Fruit fly (Drosophila melanogaster) whole organism: ENCODE data around the gene CG34028.

Source experiments
- CG8478 ChIP-seq: fragments of >200 bp; optimal IDR thresholded peaks from 2 replicates; lab custom pipeline; 2018; ENCODE audit warnings: inconsistent platforms
- EcR ChIP-seq, 2 experiments: fragments of >200 bp; optimal IDR thresholded peaks; 2 replicates each; lab custom pipeline; 2017; ENCODE audit warnings: missing biosample characterization in 2 of 2, missing genetic modification characterization in 2 of 2, missing genetic modification reagents in 2 of 2
- psq ChIP-seq: fragments of >200 bp; optimal IDR thresholded peaks from 2 replicates; lab custom pipeline; 2017

DNA sequence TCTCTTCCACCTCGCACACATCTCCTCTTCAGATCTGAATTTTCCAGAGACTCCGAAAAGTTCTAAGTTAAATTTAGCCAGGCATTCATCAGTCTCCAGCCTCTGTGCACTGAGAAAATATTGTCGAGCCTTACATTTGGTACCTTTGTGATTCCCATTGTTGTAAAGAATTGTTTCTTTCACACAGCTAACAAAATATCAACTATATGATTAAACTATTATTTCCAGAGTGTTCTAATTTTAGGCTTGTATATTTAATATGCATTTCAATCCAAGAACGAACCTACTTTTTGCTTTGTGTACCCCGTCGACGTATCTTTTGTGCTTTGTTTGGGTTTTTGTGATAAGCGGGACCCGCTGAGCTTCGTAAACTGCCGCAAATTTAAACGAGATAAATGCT is 17.2 kb upstream of the CG34028 start:
- TF ChIP-seq psq (lab: Kevin White, UChicago) (no peak), CG8478 (lab: Kevin White, UChicago) (no peak), EcR (GFP tag; optimal IDR thresholded peaks at IDR 0.05; lab: Kevin White, UChicago) (no peak)
